Fruit fly (Drosophila melanogaster): ENCODE measurements around the gene jv.

dm6 chr3L:6589429-6590062 lies at the start of gene jv:
- TF ChIP-seq h (optimal IDR thresholded peaks at IDR 0.05) (no peak), Sin3A (optimal IDR thresholded peaks at IDR 0.05) (no peak), psq (optimal IDR thresholded peaks at IDR 0.05) (no peak), Myc (optimal IDR thresholded peaks at IDR 0.05) (no peak), ttk (optimal IDR thresholded peaks at IDR 0.05) (no peak)
